Fruit fly (Drosophila melanogaster): ENCODE results near the gene CG8176.

CG8176 gene

dm6 chr3R:9551659-9552435 lies 36.0 kb downstream of the CG8176 start, which contains the start of the genes mura and RnpS1:
TSS of gene mura (minus strand) at chr3R:9551806.
TSS of gene RnpS1 (plus strand) at chr3R:9552034.
- no peak for TF ChIP-seq OdsH (GFP tag; optimal IDR thresholded peaks at IDR 0.05)
- TF ChIP-seq Dif (GFP tag; optimal IDR thresholded peaks at IDR 0.05; ENCODE audit: partially characterized antibody) = no peak
- no peak for TF ChIP-seq CrebA (GFP tag; optimal IDR thresholded peaks at IDR 0.05; ENCODE audit: borderline replicate concordance)
- no peak for TF ChIP-seq Rel (GFP tag; optimal IDR thresholded peaks at IDR 0.05)
- peak; percentile 58 for TF ChIP-seq Rel (tag; optimal IDR thresholded peaks at IDR 0.05)
- no peak for TF ChIP-seq Abd-B (GFP tag; optimal IDR thresholded peaks at IDR 0.05)
- no peak for TF ChIP-seq fru (GFP tag; optimal IDR thresholded peaks at IDR 0.05)

DNA sequence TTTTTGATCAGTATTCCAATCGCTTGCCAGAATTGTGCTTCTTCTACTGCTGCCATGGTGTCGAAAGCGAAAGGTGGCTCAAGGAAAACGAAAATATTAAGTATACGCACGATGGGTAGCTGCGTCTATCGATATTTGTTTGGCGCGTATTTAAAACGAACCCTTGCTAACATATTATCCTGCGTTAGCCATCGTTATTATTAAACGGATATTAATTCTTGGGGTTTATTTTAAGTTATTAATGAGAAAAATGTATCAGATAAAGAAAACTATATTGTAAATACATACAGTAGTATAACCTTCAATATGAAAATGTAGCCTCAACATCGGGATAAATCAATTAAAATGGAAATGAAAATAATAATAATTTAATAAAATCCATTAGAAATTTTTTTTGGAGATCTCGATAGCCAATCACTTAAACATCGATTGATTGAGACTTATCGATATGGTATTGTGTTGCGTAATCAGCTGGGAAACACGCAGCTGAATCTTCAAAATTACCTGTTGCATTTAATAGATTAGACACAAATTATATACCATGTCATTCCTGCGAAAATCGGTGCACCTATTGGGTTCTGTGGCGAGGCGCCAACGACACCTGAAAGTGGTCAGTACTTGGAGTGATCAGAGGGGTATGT lies 39.6 kb downstream of the CG8176 start, which contains the start of the genes CG9386 and BckdhA:
Gene CG9386 (minus strand): TSS at position 75 of the 641 bp plus-strand sequence.
Gene BckdhA (plus strand): TSS at position 452 of the 641 bp plus-strand sequence.
- TF ChIP-seq OdsH (GFP tag; optimal IDR thresholded peaks at IDR 0.05) (peak; percentile 21), fru (GFP tag; optimal IDR thresholded peaks at IDR 0.05) (peak; percentile 41), CG9705 (GFP tag; optimal IDR thresholded peaks at IDR 0.05) (no peak), h (GFP tag; optimal IDR thresholded peaks at IDR 0.05) (peak; percentile 57), Myc (optimal IDR thresholded peaks at IDR 0.05) (no peak), Dif (GFP tag; optimal IDR thresholded peaks at IDR 0.05; ENCODE audit: partially characterized antibody) (no peak), foxo (GFP tag; optimal IDR thresholded peaks at IDR 0.05) (peak in 1 of 2 experiments; percentile 62), psq (GFP tag; optimal IDR thresholded peaks at IDR 0.05) (peak; percentile 40), jim (GFP tag; optimal IDR thresholded peaks at IDR 0.05) (no peak), HLH106 (tag; optimal IDR thresholded peaks at IDR 0.05) (peak; percentile 31), sage (GFP tag; optimal IDR thresholded peaks at IDR 0.05) (no peak), pan (optimal IDR thresholded peaks at IDR 0.05) (no peak), Jra (GFP tag; optimal IDR thresholded peaks at IDR 0.05) (peak; percentile 18), lola (GFP tag; optimal IDR thresholded peaks at IDR 0.05) (no peak), dl (GFP tag; optimal IDR thresholded peaks at IDR 0.05; ENCODE audit: insufficient read depth in 1 of 2, partially characterized antibody in 2 of 2) (no peak), Hr83 (GFP tag; optimal IDR thresholded peaks at IDR 0.05; ENCODE audit: poor library complexity, severe bottlenecking) (peak; percentile 48), Rel (GFP tag; optimal IDR thresholded peaks at IDR 0.05) (no peak), Rel (tag; optimal IDR thresholded peaks at IDR 0.05) (peak; percentile 82), N (GFP tag; optimal IDR thresholded peaks at IDR 0.05) (no peak), ey (GFP tag; optimal IDR thresholded peaks at IDR 0.05) (peak; percentile 13), rgr (GFP tag; optimal IDR thresholded peaks at IDR 0.05) (peak; percentile 54), sv (GFP tag; optimal IDR thresholded peaks at IDR 0.05) (no peak), woc (GFP tag; optimal IDR thresholded peaks at IDR 0.05) (peak; percentile 48), Sp1 (GFP tag; optimal IDR thresholded peaks at IDR 0.05) (peak; percentile 48)

- TF ChIP-seq jim (GFP tag; optimal IDR thresholded peaks at IDR 0.05) = no peak
- TF ChIP-seq usp (GFP tag; optimal IDR thresholded peaks at IDR 0.05) = no peak
- no peak for TF ChIP-seq Rel (GFP tag; optimal IDR thresholded peaks at IDR 0.05)
- peak; percentile 50 for TF ChIP-seq Rel (tag; optimal IDR thresholded peaks at IDR 0.05)
- peak; percentile 61 for TF ChIP-seq CG9705 (GFP tag; optimal IDR thresholded peaks at IDR 0.05)
- TF ChIP-seq Vsx2 (GFP tag; optimal IDR thresholded peaks at IDR 0.05; ENCODE audit: partially characterized antibody) = no peak
- TF ChIP-seq HLH106 (tag; optimal IDR thresholded peaks at IDR 0.05) = peak; percentile 73
- peak; percentile 40 for TF ChIP-seq sv (GFP tag; optimal IDR thresholded peaks at IDR 0.05)
- peak; percentile 71 for TF ChIP-seq rgr (GFP tag; optimal IDR thresholded peaks at IDR 0.05)
- TF ChIP-seq ey (GFP tag; optimal IDR thresholded peaks at IDR 0.05) = peak; percentile 73
- peak; percentile 73 for TF ChIP-seq Jra (GFP tag; optimal IDR thresholded peaks at IDR 0.05)
- TF ChIP-seq brk (GFP tag; optimal IDR thresholded peaks at IDR 0.05) = no peak
- TF ChIP-seq dl (GFP tag; optimal IDR thresholded peaks at IDR 0.05; ENCODE audit: insufficient read depth in 1 of 2, partially characterized antibody in 2 of 2) = no peak
- TF ChIP-seq woc (GFP tag; optimal IDR thresholded peaks at IDR 0.05) = peak; percentile 67
- TF ChIP-seq foxo (GFP tag; optimal IDR thresholded peaks at IDR 0.05) = peak in 1 of 2 experiments; percentile 78
- TF ChIP-seq Myc (optimal IDR thresholded peaks at IDR 0.05) = peak; percentile 67
- TF ChIP-seq br (GFP tag; optimal IDR thresholded peaks at IDR 0.05) = no peak
- TF ChIP-seq tai (GFP tag; optimal IDR thresholded peaks at IDR 0.05) = no peak
- TF ChIP-seq h (GFP tag; optimal IDR thresholded peaks at IDR 0.05) = peak; percentile 81
- peak; percentile 75 for TF ChIP-seq fru (GFP tag; optimal IDR thresholded peaks at IDR 0.05)
- peak; percentile 57 for TF ChIP-seq OdsH (GFP tag; optimal IDR thresholded peaks at IDR 0.05)
- no peak for TF ChIP-seq Dfd (GFP tag; optimal IDR thresholded peaks at IDR 0.05)
- TF ChIP-seq lola (GFP tag; optimal IDR thresholded peaks at IDR 0.05) = no peak
- peak; percentile 66 for TF ChIP-seq psq (GFP tag; optimal IDR thresholded peaks at IDR 0.05)
- peak; percentile 67 for TF ChIP-seq Sp1 (GFP tag; optimal IDR thresholded peaks at IDR 0.05)
Measured at dm6 chr3R:9559413-9560014, 43.7 kb downstream of the CG8176 start, which contains the start of the genes AP-1mu and MBD-like. TSS of gene AP-1mu (minus strand) at chr3R:9559525. TSS of gene MBD-like (plus strand) at chr3R:9559760.
